Worm (Caenorhabditis elegans) whole organism, L3 larva: ENCODE measurements around the gene arf-1.

Source experiments
- ZK546.5 ChIP-seq: sonication (generic microtip); optimal IDR thresholded peaks from 2 replicates; lab custom pipeline; 2017; ENCODE audit warnings: missing biosample characterization, missing genetic modification characterization
- aly-2 ChIP-seq: fragments of 150-350 bp; optimal IDR thresholded peaks from 2 replicates; lab custom pipeline; 2014; ENCODE audit warnings: missing biosample characterization, missing genetic modification characterization
- ama-1 ChIP-seq: fragments of 150-350 bp; optimal IDR thresholded peaks from 2 replicates; lab custom pipeline; 2018
- ceh-16 ChIP-seq: sonication (generic microtip); optimal IDR thresholded peaks from 2 replicates; lab custom pipeline; 2017; ENCODE audit warnings: missing biosample characterization, missing genetic modification characterization
- ceh-28 ChIP-seq: fragments of 150-350 bp; optimal IDR thresholded peaks from 2 replicates; lab custom pipeline; 2014; ENCODE audit warnings: missing biosample characterization, missing genetic modification reagents, missing genetic modification characterization
- ceh-82 ChIP-seq: fragments of 150-350 bp; optimal IDR thresholded peaks from 2 replicates; lab custom pipeline; 2014; ENCODE audit warnings: missing biosample characterization, missing genetic modification characterization
- daf-12 ChIP-seq: fragments of 150-350 bp; optimal IDR thresholded peaks from 2 replicates; lab custom pipeline; 2014; ENCODE audit warnings: missing biosample characterization, missing genetic modification reagents, missing genetic modification characterization
- egl-5 ChIP-seq: fragments of 150-350 bp; optimal IDR thresholded peaks from 2 replicates; lab custom pipeline; 2017; ENCODE audit warnings: missing biosample characterization, missing genetic modification reagents, missing genetic modification characterization, inconsistent platforms
- elt-1 ChIP-seq: fragments of 150-350 bp; optimal IDR thresholded peaks from 2 replicates; lab custom pipeline; 2014; ENCODE audit warnings: missing biosample characterization, missing genetic modification characterization
- elt-2 ChIP-seq: sonication (generic microtip); optimal IDR thresholded peaks from 2 replicates; lab custom pipeline; 2016; ENCODE audit warnings: missing genetic modification reagents, mild to moderate bottlenecking, missing genetic modification characterization, missing compliant biosample characterization
- eor-1 ChIP-seq, 2 experiments: fragments of 150-350 bp; optimal IDR thresholded peaks; 2 replicates each; lab custom pipeline; 2014 to 2018; ENCODE audit warnings: missing biosample characterization in 2 of 2, missing genetic modification characterization in 2 of 2
- fkh-10 ChIP-seq: sonication (generic microtip); optimal IDR thresholded peaks from 2 replicates; lab custom pipeline; 2017; ENCODE audit warnings: missing biosample characterization, missing genetic modification reagents, missing genetic modification characterization
- fos-1 ChIP-seq: fragments of 150-350 bp; optimal IDR thresholded peaks from 2 replicates; lab custom pipeline; 2014; ENCODE audit warnings: missing biosample characterization, missing genetic modification characterization
- hmg-11 ChIP-seq: sonication (generic microtip); optimal IDR thresholded peaks from 2 replicates; lab custom pipeline; 2016; ENCODE audit warnings: missing genetic modification characterization, missing compliant biosample characterization
- jun-1 ChIP-seq: fragments of 150-350 bp; optimal IDR thresholded peaks from 2 replicates; lab custom pipeline; 2014; ENCODE audit warnings: missing biosample characterization, missing genetic modification reagents, missing genetic modification characterization
- lsy-12 ChIP-seq: sonication (generic microtip); optimal IDR thresholded peaks from 2 replicates; lab custom pipeline; 2016; ENCODE audit warnings: mild to moderate bottlenecking, missing genetic modification characterization, missing compliant biosample characterization
- mdl-1 ChIP-seq: fragments of 150-350 bp; optimal IDR thresholded peaks from 2 replicates; lab custom pipeline; 2014; ENCODE audit warnings: missing biosample characterization, missing genetic modification characterization
- mml-1 ChIP-seq: fragments of 150-350 bp; sonication (generic microtip); optimal IDR thresholded peaks from 3 replicates; lab custom pipeline; 2014; ENCODE audit warnings: missing biosample characterization, missing genetic modification characterization
- nfya-1 ChIP-seq: sonication (generic microtip); optimal IDR thresholded peaks from 2 replicates; lab custom pipeline; 2017; ENCODE audit warnings: missing genetic modification characterization, mild to moderate bottlenecking, missing compliant biosample characterization, antibody characterized with exemption, moderate library complexity; ENCODE audit not compliant: insufficient read depth
- nhr-11 ChIP-seq: fragments of 150-350 bp; optimal IDR thresholded peaks from 2 replicates; lab custom pipeline; 2014; ENCODE audit warnings: missing biosample characterization, missing genetic modification characterization
- nhr-23 ChIP-seq: fragments of 150-350 bp; optimal IDR thresholded peaks from 2 replicates; lab custom pipeline; 2014; ENCODE audit warnings: missing biosample characterization, missing genetic modification reagents, missing genetic modification characterization
- nhr-237 ChIP-seq: fragments of 150-350 bp; optimal IDR thresholded peaks from 2 replicates; lab custom pipeline; 2014; ENCODE audit warnings: missing biosample characterization, missing genetic modification characterization
- nhr-25 ChIP-seq: sonication (generic microtip); optimal IDR thresholded peaks from 2 replicates; lab custom pipeline; 2017; ENCODE audit warnings: missing biosample characterization, missing genetic modification characterization
- nhr-28 ChIP-seq: fragments of 150-350 bp; optimal IDR thresholded peaks from 2 replicates; lab custom pipeline; 2014; ENCODE audit warnings: missing biosample characterization, missing genetic modification characterization
- nhr-77 ChIP-seq: fragments of 150-350 bp; optimal IDR thresholded peaks from 2 replicates; lab custom pipeline; 2014; ENCODE audit warnings: missing biosample characterization, missing genetic modification characterization
- pha-4 ChIP-seq: fragments of 150-350 bp; optimal IDR thresholded peaks from 2 replicates; lab custom pipeline; 2014; ENCODE audit warnings: missing biosample characterization, missing genetic modification reagents, missing genetic modification characterization
- sea-2 ChIP-seq: fragments of 150-350 bp; sonication (generic microtip); optimal IDR thresholded peaks from 4 replicates; lab custom pipeline; 2014; ENCODE audit warnings: missing biosample characterization, missing genetic modification reagents, missing genetic modification characterization
- skn-1 ChIP-seq: fragments of 150-350 bp; optimal IDR thresholded peaks from 2 replicates; lab custom pipeline; 2014; ENCODE audit warnings: missing biosample characterization, missing genetic modification characterization
- tbx-2 ChIP-seq: sonication (generic microtip); optimal IDR thresholded peaks from 2 replicates; lab custom pipeline; 2016; ENCODE audit warnings: mild to moderate bottlenecking, missing genetic modification characterization, missing compliant biosample characterization
- unc-62 ChIP-seq: fragments of 150-350 bp; sonication (generic microtip); optimal IDR thresholded peaks from 4 replicates; lab custom pipeline; 2014; ENCODE audit warnings: missing biosample characterization, missing genetic modification reagents, missing genetic modification characterization
- ztf-4 ChIP-seq: fragments of 150-350 bp; optimal IDR thresholded peaks from 2 replicates; lab custom pipeline; 2014; ENCODE audit warnings: missing biosample characterization, missing genetic modification characterization

The arf-1 gene

DNA sequence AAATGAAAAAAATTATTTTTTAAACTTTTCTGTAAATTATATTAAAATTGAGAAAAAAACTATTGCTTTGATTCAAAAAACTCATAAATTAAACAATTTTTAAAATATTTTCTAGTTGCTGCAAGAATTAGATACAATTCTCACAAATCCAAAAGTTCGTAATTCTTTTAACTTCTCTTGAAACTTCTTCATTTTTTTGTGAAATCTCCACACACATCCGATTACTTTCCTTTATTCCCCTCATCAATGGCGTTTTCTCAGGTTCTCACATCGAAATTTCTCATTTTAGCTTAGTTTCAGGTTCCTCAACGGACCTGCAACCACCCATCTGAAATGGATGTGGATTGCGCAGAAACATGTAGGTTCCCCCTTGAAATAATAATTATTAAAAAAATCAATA lies 7.9 kb downstream of the arf-1 start, which contains the start of gene wrm-1:
Gene wrm-1 (plus strand): TSS at position 301 of the 400 bp plus-strand sequence.
- TF ChIP-seq lsy-12 = no peak

DNA sequence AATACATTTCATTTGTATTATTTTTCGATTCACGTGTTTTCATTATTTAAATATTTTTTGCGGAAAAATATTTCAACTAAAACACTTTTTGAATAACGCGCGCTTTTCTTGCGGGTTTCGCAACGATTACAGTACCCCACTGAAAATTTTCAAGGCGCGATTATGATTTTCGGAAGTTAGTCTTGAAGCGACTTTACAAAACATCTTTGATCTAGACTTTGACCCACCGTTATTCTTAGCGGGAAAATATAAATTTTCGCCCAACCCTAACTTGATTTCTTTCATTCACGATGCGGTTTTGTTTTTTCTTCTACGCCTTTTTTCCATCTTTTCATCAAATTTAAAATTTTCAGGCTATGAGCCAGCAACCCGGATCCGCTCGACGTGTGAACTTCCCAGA lies 13.1 kb downstream of the arf-1 start, which contains the start of gene egg-1:
Gene egg-1 (plus strand): TSS at position 354 of the 400 bp plus-strand sequence.
- TF ChIP-seq daf-12 (tag; lab: Kevin White, UChicago) (no peak), jun-1 (tag; lab: Kevin White, UChicago) (no peak), lsy-12 (no peak), nfya-1 (tag; lab: Kevin White, UChicago) (no peak), nhr-237 (tag; lab: Kevin White, UChicago) (no peak), eor-1 (tag; optimal IDR thresholded peaks at IDR 0.05; lab: Kevin White, UChicago) (no peak), tbx-2 (no peak), ceh-16 (no peak), ZK546.5 (tag; lab: Kevin White, UChicago) (no peak), unc-62 (no peak), ama-1 (no peak), aly-2 (tag; lab: Kevin White, UChicago) (no peak), hmg-11 (tag; lab: Kevin White, UChicago) (no peak), fkh-10 (GFP tag; lab: Kevin White, UChicago) (no peak)

DNA sequence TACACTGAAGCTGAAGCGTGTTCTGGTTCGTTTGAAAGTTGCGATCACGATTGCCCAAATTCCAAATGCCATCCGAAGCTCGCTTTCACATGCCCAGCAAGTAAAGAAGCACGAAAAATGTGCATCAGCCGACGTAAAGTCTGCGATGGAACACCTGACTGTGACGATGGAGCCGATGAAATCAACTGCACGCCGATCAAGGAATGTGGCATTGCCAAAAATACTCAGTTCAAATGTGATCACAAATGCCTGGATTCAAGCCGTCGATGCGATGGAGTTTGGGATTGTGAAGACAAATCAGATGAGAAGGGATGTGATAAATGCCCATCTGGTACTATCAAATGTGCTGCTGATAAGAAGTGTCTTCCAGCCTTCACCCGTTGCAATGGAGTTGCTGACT lies 14.7 kb downstream of the arf-1 start:
- no peak for TF ChIP-seq nfya-1 (tag; lab: Kevin White, UChicago)
- TF ChIP-seq ceh-82 (tag; lab: Kevin White, UChicago) = no peak
- no peak for TF ChIP-seq nhr-11 (tag; lab: Kevin White, UChicago)
- no peak for TF ChIP-seq mml-1 (tag; lab: Kevin White, UChicago)
- TF ChIP-seq nhr-23 (tag; lab: Kevin White, UChicago) = no peak
- TF ChIP-seq egl-5 (tag; lab: Kevin White, UChicago) = no peak
- TF ChIP-seq ztf-4 (tag; lab: Kevin White, UChicago) = no peak
- TF ChIP-seq tbx-2 = no peak
- TF ChIP-seq sea-2 (GFP tag; lab: Kevin White, UChicago) = no peak
- no peak for TF ChIP-seq nhr-77 (tag; lab: Kevin White, UChicago)
- TF ChIP-seq ama-1 = no peak

DNA sequence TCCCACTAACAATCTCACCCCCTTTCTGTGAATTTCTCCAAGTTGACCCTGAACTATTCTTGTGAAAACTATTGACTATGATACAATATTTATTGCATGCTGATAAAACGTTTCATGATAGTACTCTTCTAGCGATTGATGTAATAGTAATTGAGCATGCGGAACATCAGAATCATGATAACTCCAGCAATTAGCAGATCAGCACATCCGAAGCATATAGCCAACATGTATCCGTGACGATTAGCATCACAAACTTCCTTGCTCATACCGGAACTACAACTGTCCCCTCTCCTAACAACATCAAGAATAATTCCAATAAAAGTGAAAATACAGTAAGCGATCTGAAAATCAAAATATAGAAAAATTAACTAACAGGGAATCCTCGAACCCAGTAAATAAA lies 15.4 kb downstream of the arf-1 start:
- TF ChIP-seq ceh-28 (tag; lab: Kevin White, UChicago) (no peak), pha-4 (tag; lab: Kevin White, UChicago) (no peak), nhr-28 (tag; lab: Kevin White, UChicago) (no peak), nhr-25 (tag; lab: Kevin White, UChicago) (no peak), elt-1 (tag; lab: Kevin White, UChicago) (no peak), skn-1 (tag; lab: Kevin White, UChicago) (no peak), fos-1 (no peak), elt-2 (tag; lab: Kevin White, UChicago) (no peak)

DNA sequence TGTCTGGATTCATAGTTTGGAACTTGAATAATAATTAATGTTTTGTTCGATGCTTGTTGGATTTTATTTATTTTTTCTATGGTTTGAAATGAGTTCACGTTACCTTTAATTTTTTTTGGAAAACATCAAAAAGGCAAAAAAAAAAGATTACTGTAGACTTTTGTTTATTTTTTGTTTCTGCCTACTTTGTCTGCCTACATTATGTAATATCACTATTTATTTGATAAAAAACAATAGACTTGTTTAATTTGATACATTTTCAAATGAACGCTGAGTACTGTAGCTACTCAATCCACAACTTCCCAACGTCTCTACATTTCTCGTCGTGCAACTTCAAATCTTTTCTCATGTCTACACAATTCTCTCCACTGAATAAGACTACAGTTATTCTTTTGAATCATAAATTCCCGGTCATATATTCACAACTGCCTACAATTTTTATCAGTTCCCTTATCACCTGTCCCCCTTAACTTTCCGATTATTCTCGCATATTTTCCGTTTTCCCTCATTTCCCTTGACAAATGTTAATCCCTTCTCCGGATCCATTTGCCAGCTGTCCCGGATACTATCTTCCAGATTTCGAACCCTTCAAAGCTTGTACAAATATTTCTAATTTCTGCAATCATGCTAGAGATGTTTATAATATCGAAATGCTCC lies 16.4 kb downstream of the arf-1 start, which contains the start of the genes B0244.9 and B0244.7:
Gene B0244.9 (minus strand): TSS at position 51 of the 657 bp plus-strand sequence.
Gene B0244.7 (plus strand): TSS at position 522 of the 657 bp plus-strand sequence.
- TF ChIP-seq elt-2 (tag; lab: Kevin White, UChicago) = peak; percentile 55
- no peak for TF ChIP-seq aly-2 (tag; lab: Kevin White, UChicago)

DNA sequence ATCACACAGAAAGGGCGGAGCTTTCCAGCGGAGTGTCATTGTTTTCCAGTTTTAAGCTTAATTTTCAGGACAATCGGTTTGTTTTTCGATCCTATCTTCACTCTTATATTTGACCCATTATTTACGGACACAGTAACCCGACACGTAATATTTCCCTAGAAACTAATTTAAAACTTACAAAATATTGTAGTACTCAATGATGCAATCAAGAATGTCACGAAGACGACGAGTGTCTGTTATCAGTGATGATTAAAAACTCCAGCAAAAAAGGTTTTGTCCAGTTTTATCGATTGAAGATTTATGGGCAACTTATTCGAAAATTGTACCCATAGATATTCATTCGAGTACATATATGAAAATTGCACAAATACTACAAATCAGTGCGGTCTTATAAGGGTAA lies 18.2 kb downstream of the arf-1 start, which contains the start of gene B0244.17:
Gene B0244.17 (plus strand): TSS at position 301 of the 400 bp plus-strand sequence.
- no peak for TF ChIP-seq lsy-12
- TF ChIP-seq mdl-1 (tag; lab: Kevin White, UChicago) = no peak
- no peak for TF ChIP-seq nfya-1 (tag; lab: Kevin White, UChicago)
- no peak for TF ChIP-seq ZK546.5 (tag; lab: Kevin White, UChicago)
- peak; percentile 26 for TF ChIP-seq elt-2 (tag; lab: Kevin White, UChicago)
- TF ChIP-seq nhr-23 (tag; lab: Kevin White, UChicago) = no peak
